Fruit fly (Drosophila melanogaster): ENCODE measurements around the gene CG12268.

CG12268 gene

dm6 chr3R:23919366-23919765 is 28.9 kb downstream of the CG12268 start (continued):
- no peak for TF ChIP-seq CG17612 (GFP tag; IDR thresholded peaks at IDR 0.05)
- no peak for TF ChIP-seq CG4854 (GFP tag; optimal IDR thresholded peaks at IDR 0.05)
- no peak for TF ChIP-seq Lim3 (GFP tag; IDR thresholded peaks at IDR 0.05)
- TF ChIP-seq run (tag; optimal IDR thresholded peaks at IDR 0.05): peak; percentile 44
- TF ChIP-seq CG15011 (GFP tag; optimal IDR thresholded peaks at IDR 0.05): peak; percentile 55
- peak; percentile 21 for TF ChIP-seq CG6254 (GFP tag; optimal IDR thresholded peaks at IDR 0.05)
- TF ChIP-seq onecut (GFP tag; IDR thresholded peaks at IDR 0.05): peak; percentile 42
- TF ChIP-seq CG10979 (tag; optimal IDR thresholded peaks at IDR 0.05): no peak
- peak; percentile 40 for TF ChIP-seq cwo (GFP tag; optimal IDR thresholded peaks at IDR 0.05)
- no peak for TF ChIP-seq CG9876 (GFP tag; optimal IDR thresholded peaks at IDR 0.05)
- no peak for TF ChIP-seq psq (GFP tag; optimal IDR thresholded peaks at IDR 0.05)
- TF ChIP-seq CG2120 (GFP tag; optimal IDR thresholded peaks at IDR 0.05): no peak
- no peak for TF ChIP-seq CG7271 (tag; optimal IDR thresholded peaks at IDR 0.05)
- TF ChIP-seq luna (GFP tag; optimal IDR thresholded peaks at IDR 0.05): no peak
- 0 out of 2 replicates have a peak, but pooled peaks have one; percentile 35 for TF ChIP-seq chm (GFP tag; IDR thresholded peaks at IDR 0.05)
- TF ChIP-seq hbn (GFP tag; IDR thresholded peaks at IDR 0.05; ENCODE audit: partially characterized antibody): no peak
- TF ChIP-seq nerfin-1 (tag; optimal IDR thresholded peaks at IDR 0.05): peak; percentile 43
- TF ChIP-seq CG6765 (GFP tag; optimal IDR thresholded peaks at IDR 0.05): peak; percentile 75
- TF ChIP-seq mirr (GFP tag; optimal IDR thresholded peaks at IDR 0.05): peak; percentile 83
- peak; percentile 9 for TF ChIP-seq CG10274 (GFP tag; optimal IDR thresholded peaks at IDR 0.05)
- peak; percentile 75 for TF ChIP-seq Hmr (GFP tag; optimal IDR thresholded peaks at IDR 0.05)
- TF ChIP-seq dati (GFP tag; IDR thresholded peaks at IDR 0.05): no peak
- TF ChIP-seq tup (GFP tag; optimal IDR thresholded peaks at IDR 0.05): no peak
- peak in 1 of 2 experiments; percentile 48 for TF ChIP-seq Hr78 (GFP tag; optimal IDR thresholded peaks at IDR 0.05)
- peak; percentile 43 for TF ChIP-seq gem (tag; optimal IDR thresholded peaks at IDR 0.05)
- TF ChIP-seq CG8089 (GFP tag; optimal IDR thresholded peaks at IDR 0.05): no peak
- no peak for TF ChIP-seq CG8478 (optimal IDR thresholded peaks at IDR 0.05)
- TF ChIP-seq nom (GFP tag; optimal IDR thresholded peaks at IDR 0.05): peak; percentile 38
- peak in 1 of 2 experiments; percentile 28 for TF ChIP-seq Eip74EF (GFP tag; optimal IDR thresholded peaks at IDR 0.05)
- no peak for TF ChIP-seq klu (GFP tag; IDR thresholded peaks at IDR 0.05)
- TF ChIP-seq sna (GFP tag; IDR thresholded peaks at IDR 0.05; ENCODE audit: partially characterized antibody): no peak
- TF ChIP-seq CG11456 (GFP tag; IDR thresholded peaks at IDR 0.05): 0 out of 3 replicates have a peak, but pooled peaks have one; percentile 33
- peak; percentile 15; the same call in 1 of the 2 replicates for TF ChIP-seq CG4360 (GFP tag; IDR thresholded peaks at IDR 0.05)
- peak; percentile 63 for TF ChIP-seq CG17359 (tag; optimal IDR thresholded peaks at IDR 0.05)
- TF ChIP-seq nau (GFP tag; optimal IDR thresholded peaks at IDR 0.05): peak; percentile 79
- TF ChIP-seq prd (optimal IDR thresholded peaks at IDR 0.05): no peak
- TF ChIP-seq prd (GFP tag; IDR thresholded peaks at IDR 0.05): no peak; the same call in 2 of the 3 replicates
- TF ChIP-seq dmrt99B (tag; optimal IDR thresholded peaks at IDR 0.05): peak; percentile 52
- peak; percentile 70 for TF ChIP-seq CrebB (tag; optimal IDR thresholded peaks at IDR 0.05)
- peak; percentile 6 for TF ChIP-seq CG2712 (tag; optimal IDR thresholded peaks at IDR 0.05)
- TF ChIP-seq CG8281 (tag; optimal IDR thresholded peaks at IDR 0.05): no peak
- peak; percentile 56 for TF ChIP-seq CG12769 (tag; optimal IDR thresholded peaks at IDR 0.05)
- peak; percentile 65 for TF ChIP-seq tap (tag; optimal IDR thresholded peaks at IDR 0.05)
- peak; percentile 50 for TF ChIP-seq CG15269 (tag; optimal IDR thresholded peaks at IDR 0.05)
- peak; percentile 61 for TF ChIP-seq Meics (GFP tag; optimal IDR thresholded peaks at IDR 0.05)
- TF ChIP-seq CG5180 (GFP tag; optimal IDR thresholded peaks at IDR 0.05): peak; percentile 72
- TF ChIP-seq H2.0 (GFP tag; IDR thresholded peaks at IDR 0.05): no peak
- TF ChIP-seq CG17568 (GFP tag; optimal IDR thresholded peaks at IDR 0.05): peak; percentile 72
- TF ChIP-seq dpn (GFP tag; optimal IDR thresholded peaks at IDR 0.05): peak in 1 of 2 experiments; percentile 1
- peak; percentile 24; the same call in 1 of the 3 replicates for TF ChIP-seq dysf (GFP tag; IDR thresholded peaks at IDR 0.05)

Data from whole organism, embryonic.